Fruit fly (Drosophila melanogaster) whole organism, prepupa: ENCODE measurements around the gene CG14634.

Experiments used
- Blimp-1 ChIP-seq: fragments of 200-800 bp; sonication (Bioruptor generic); optimal IDR thresholded peaks from 3 replicates; lab custom pipeline; 2017; ENCODE audit warnings: missing biosample characterization, missing genetic modification characterization, mild to moderate bottlenecking, moderate library complexity, missing genetic modification reagents
- CG10631 ChIP-seq: fragments of 200-800 bp; sonication (Bioruptor generic); optimal IDR thresholded peaks from 2 replicates; lab custom pipeline; 2016; ENCODE audit warnings: missing biosample characterization, missing genetic modification characterization
- CG10669 ChIP-seq: fragments of 200-800 bp; sonication (Bioruptor generic); optimal IDR thresholded peaks from 3 replicates; lab custom pipeline; 2018; ENCODE audit warnings: missing biosample characterization, mild to moderate bottlenecking, missing genetic modification characterization, moderate library complexity
- CG11294 ChIP-seq: fragments of 200-800 bp; sonication (Bioruptor generic); IDR thresholded peaks from 2 replicates; pipeline ENCODE4 v1.3.6; 2022; ENCODE audit warnings: missing biosample characterization, missing genetic modification characterization
- CG11762 ChIP-seq: fragments of 200-800 bp; sonication (Bioruptor generic); optimal IDR thresholded peaks from 3 replicates; lab custom pipeline; 2016; ENCODE audit warnings: missing biosample characterization, missing genetic modification characterization; ENCODE audit not compliant: insufficient read depth
- CG11902 ChIP-seq: fragments of 200-800 bp; sonication (Bioruptor generic); optimal IDR thresholded peaks from 3 replicates; lab custom pipeline; 2016; ENCODE audit warnings: missing biosample characterization, missing genetic modification characterization
- CG15336 ChIP-seq: fragments of 200-800 bp; sonication (Bioruptor generic); IDR thresholded peaks from 2 replicates; pipeline ENCODE4 v1.3.6; 2022; ENCODE audit warnings: missing biosample characterization, missing genetic modification characterization
- CG1621 ChIP-seq: fragments of 200-800 bp; sonication (Bioruptor generic); optimal IDR thresholded peaks from 3 replicates; lab custom pipeline; 2018; ENCODE audit warnings: missing biosample characterization, mild to moderate bottlenecking, missing genetic modification characterization
- CG3032 ChIP-seq: fragments of 200-800 bp; optimal IDR thresholded peaks from 2 replicates; lab custom pipeline; 2019; ENCODE audit warnings: missing biosample characterization, mild to moderate bottlenecking, missing genetic modification characterization, moderate library complexity
- CG31627 ChIP-seq: fragments of 200-800 bp; sonication (Bioruptor generic); optimal IDR thresholded peaks from 3 replicates; lab custom pipeline; 2016; ENCODE audit warnings: missing biosample characterization, missing genetic modification characterization
- CG32006 ChIP-seq: fragments of 200-800 bp; sonication (Bioruptor generic); optimal IDR thresholded peaks from 3 replicates; lab custom pipeline; 2017; ENCODE audit warnings: missing biosample characterization, mild to moderate bottlenecking, missing genetic modification characterization
- CG34406 ChIP-seq: fragments of 200-800 bp; sonication (Bioruptor generic); optimal IDR thresholded peaks from 3 replicates; lab custom pipeline; 2016; ENCODE audit warnings: missing biosample characterization, missing genetic modification characterization
- CG4318 ChIP-seq: fragments of 200-800 bp; sonication (Bioruptor generic); optimal IDR thresholded peaks from 3 replicates; lab custom pipeline; 2017; ENCODE audit warnings: missing biosample characterization, mild to moderate bottlenecking, missing genetic modification characterization
- CG6792 ChIP-seq: fragments of 200-800 bp; sonication (Bioruptor generic); optimal IDR thresholded peaks from 3 replicates; lab custom pipeline; 2016; ENCODE audit warnings: missing biosample characterization, missing genetic modification characterization
- CG6808 ChIP-seq: fragments of 200-800 bp; sonication (Bioruptor generic); optimal IDR thresholded peaks from 3 replicates; lab custom pipeline; 2017; ENCODE audit warnings: missing biosample characterization, missing genetic modification characterization, mild to moderate bottlenecking, moderate library complexity, missing genetic modification reagents
- CG6854 ChIP-seq: fragments of 200-800 bp; sonication (Bioruptor generic); optimal IDR thresholded peaks from 2 replicates; lab custom pipeline; 2017; ENCODE audit warnings: missing biosample characterization, mild to moderate bottlenecking, missing genetic modification characterization
- CG8119 ChIP-seq: fragments of 200-800 bp; sonication (Bioruptor generic); IDR thresholded peaks from 3 replicates; pipeline ENCODE4 v1.3.6; 2022; ENCODE audit warnings: missing biosample characterization, missing genetic modification characterization
- CG8319 ChIP-seq: fragments of 200-800 bp; sonication (Bioruptor generic); optimal IDR thresholded peaks from 3 replicates; lab custom pipeline; 2016; ENCODE audit warnings: missing biosample characterization, missing genetic modification characterization
- CG8632 ChIP-seq: fragments of 200-800 bp; sonication (Bioruptor generic); optimal IDR thresholded peaks from 3 replicates; lab custom pipeline; 2016; ENCODE audit warnings: missing biosample characterization, missing genetic modification characterization
- CG9139 ChIP-seq: fragments of 200-800 bp; sonication (Bioruptor generic); optimal IDR thresholded peaks from 3 replicates; lab custom pipeline; 2017; ENCODE audit warnings: missing biosample characterization, mild to moderate bottlenecking, missing genetic modification characterization
- Eip75B ChIP-seq: fragments of 200-800 bp; sonication (Bioruptor generic); optimal IDR thresholded peaks from 3 replicates; lab custom pipeline; 2016; ENCODE audit warnings: missing biosample characterization, missing genetic modification characterization
- Eip93F ChIP-seq: fragments of 200-800 bp; sonication (Bioruptor generic); optimal IDR thresholded peaks from 2 replicates; lab custom pipeline; 2016; ENCODE audit warnings: missing biosample characterization, mild to moderate bottlenecking, missing genetic modification characterization
- Ets21C ChIP-seq: fragments of 200-800 bp; sonication (Bioruptor generic); optimal IDR thresholded peaks from 3 replicates; lab custom pipeline; 2016; ENCODE audit warnings: missing biosample characterization, missing genetic modification characterization
- Ets96B ChIP-seq: fragments of 200-800 bp; optimal IDR thresholded peaks from 2 replicates; lab custom pipeline; 2019; ENCODE audit warnings: missing biosample characterization, mild to moderate bottlenecking, missing genetic modification characterization, moderate library complexity
- Gug ChIP-seq: fragments of 200-800 bp; sonication (Bioruptor generic); IDR thresholded peaks from 2 replicates; pipeline ENCODE4 v1.3.6; 2022; ENCODE audit warnings: missing biosample characterization, missing genetic modification characterization
- Hr38 ChIP-seq: sonication (Bioruptor generic); optimal IDR thresholded peaks from 2 replicates; lab custom pipeline; 2016; ENCODE audit warnings: missing biosample characterization, missing genetic modification characterization
- Hr39 ChIP-seq: fragments of 200-800 bp; sonication (Bioruptor generic); optimal IDR thresholded peaks from 2 replicates; lab custom pipeline; 2016; ENCODE audit warnings: missing biosample characterization, missing genetic modification characterization
- Hr4 ChIP-seq: fragments of 200-800 bp; sonication (Bioruptor generic); optimal IDR thresholded peaks from 3 replicates; lab custom pipeline; 2016; ENCODE audit warnings: missing biosample characterization, missing genetic modification characterization
- Lpt ChIP-seq: fragments of 200-800 bp; sonication (Bioruptor generic); optimal IDR thresholded peaks from 3 replicates; lab custom pipeline; 2016; ENCODE audit warnings: missing biosample characterization, missing genetic modification characterization
- Met ChIP-seq: fragments of 200-800 bp; sonication (Bioruptor generic); optimal IDR thresholded peaks from 3 replicates; lab custom pipeline; 2016; ENCODE audit warnings: missing biosample characterization, missing genetic modification characterization
- OdsH ChIP-seq: fragments of 200-800 bp; sonication (Bioruptor generic); optimal IDR thresholded peaks from 3 replicates; lab custom pipeline; 2016; ENCODE audit warnings: missing biosample characterization, missing genetic modification characterization
- Sox102F ChIP-seq: fragments of 200-800 bp; sonication (Bioruptor generic); optimal IDR thresholded peaks from 2 replicates; lab custom pipeline; 2016; ENCODE audit warnings: missing biosample characterization, mild to moderate bottlenecking, missing genetic modification characterization
- Sox15 ChIP-seq: fragments of 200-800 bp; sonication (Bioruptor generic); optimal IDR thresholded peaks from 3 replicates; lab custom pipeline; 2016; ENCODE audit warnings: missing biosample characterization, missing genetic modification characterization
- achi ChIP-seq: fragments of 200-800 bp; sonication (Bioruptor generic); optimal IDR thresholded peaks from 3 replicates; lab custom pipeline; 2016; ENCODE audit warnings: missing biosample characterization, missing genetic modification characterization
- acj6 ChIP-seq: fragments of 200-800 bp; sonication (Bioruptor generic); optimal IDR thresholded peaks from 3 replicates; lab custom pipeline; 2016; ENCODE audit warnings: missing biosample characterization, missing genetic modification characterization
- cyc ChIP-seq: fragments of 200-800 bp; sonication (Bioruptor generic); optimal IDR thresholded peaks from 3 replicates; lab custom pipeline; 2016; ENCODE audit warnings: missing biosample characterization, missing genetic modification characterization
- dac ChIP-seq: fragments of 200-800 bp; sonication (Bioruptor generic); optimal IDR thresholded peaks from 2 replicates; lab custom pipeline; 2017; ENCODE audit warnings: missing biosample characterization, mild to moderate bottlenecking, missing genetic modification characterization
- dsx ChIP-seq: fragments of 200-800 bp; optimal IDR thresholded peaks from 3 replicates; lab custom pipeline; 2019; ENCODE audit warnings: missing biosample characterization, mild to moderate bottlenecking, missing genetic modification characterization, moderate library complexity; ENCODE audit not compliant: poor library complexity, severe bottlenecking
- eg ChIP-seq: fragments of 200-800 bp; sonication (Bioruptor generic); IDR thresholded peaks from 3 replicates; pipeline ENCODE4 v1.3.6; 2022; ENCODE audit warnings: missing biosample characterization, missing genetic modification characterization
- esn ChIP-seq: fragments of 200-800 bp; sonication (Bioruptor generic); optimal IDR thresholded peaks from 2 replicates; lab custom pipeline; 2016; ENCODE audit warnings: missing biosample characterization, mild to moderate bottlenecking, missing genetic modification characterization, moderate library complexity
- fd59A ChIP-seq: fragments of 200-800 bp; sonication (Bioruptor generic); optimal IDR thresholded peaks from 2 replicates; lab custom pipeline; 2017; ENCODE audit warnings: missing biosample characterization, mild to moderate bottlenecking, missing genetic modification characterization, missing genetic modification reagents
- fd85E ChIP-seq: fragments of 200-800 bp; sonication (Bioruptor generic); optimal IDR thresholded peaks from 3 replicates; lab custom pipeline; 2016; ENCODE audit warnings: missing biosample characterization, missing genetic modification characterization
- lz ChIP-seq: fragments of 200-800 bp; sonication (Bioruptor generic); optimal IDR thresholded peaks from 3 replicates; lab custom pipeline; 2016; ENCODE audit warnings: missing biosample characterization, missing genetic modification characterization
- net ChIP-seq: fragments of 200-800 bp; sonication (Bioruptor generic); optimal IDR thresholded peaks from 3 replicates; lab custom pipeline; 2016; ENCODE audit warnings: missing biosample characterization, missing genetic modification characterization
- pdm3 ChIP-seq: fragments of 200-800 bp; sonication (Bioruptor generic); optimal IDR thresholded peaks from 3 replicates; lab custom pipeline; 2016; ENCODE audit warnings: missing biosample characterization, missing genetic modification characterization
- salr ChIP-seq, 2 experiments: fragments of 200-800 bp; sonication (Bioruptor generic); optimal IDR thresholded peaks; 3 replicates each; lab custom pipeline; 2016 to 2018; ENCODE audit warnings: missing biosample characterization in 2 of 2, missing genetic modification characterization in 2 of 2, mild to moderate bottlenecking in 1 of 2
- spab ChIP-seq: fragments of 200-800 bp; sonication (Bioruptor generic); optimal IDR thresholded peaks from 2 replicates; lab custom pipeline; 2017; ENCODE audit warnings: missing biosample characterization, mild to moderate bottlenecking, missing genetic modification characterization, missing genetic modification reagents
- ss ChIP-seq, 2 experiments: fragments of 200-800 bp; sonication (Bioruptor generic); optimal IDR thresholded peaks; 2 replicates in 1 of 2; 3 replicates in 1 of 2; lab custom pipeline; 2017 to 2018; ENCODE audit warnings: mild to moderate bottlenecking in 2 of 2, missing biosample characterization in 2 of 2, missing genetic modification characterization in 2 of 2, moderate library complexity in 1 of 2
- svp ChIP-seq: fragments of 200-800 bp; sonication (Bioruptor generic); peaks from one replicate; lab custom pipeline; 2016; ENCODE audit warnings: missing biosample characterization, missing genetic modification characterization
- topi ChIP-seq: fragments of 200-800 bp; sonication (Bioruptor generic); optimal IDR thresholded peaks from 3 replicates; lab custom pipeline; 2016; ENCODE audit warnings: missing biosample characterization, missing genetic modification characterization
- vri ChIP-seq: fragments of 200-800 bp; sonication (Bioruptor generic); optimal IDR thresholded peaks from 3 replicates; lab custom pipeline; 2016; ENCODE audit warnings: missing biosample characterization, mild to moderate bottlenecking, missing genetic modification characterization

CG14634 gene

dm6 chrX:900725-901345 is 38.4 kb downstream of the CG14634 start:
- TF ChIP-seq CG9139 (peak; percentile 77), CG3032 (tag; lab: Kevin White, UChicago) (peak; percentile 85), CG31627 (peak; percentile 95), CG8319 (GFP tag; lab: Kevin White, UChicago) (peak; percentile 88), CG6854 (GFP tag; lab: Kevin White, UChicago) (peak; percentile 71), Ets96B (tag; lab: Kevin White, UChicago) (peak; percentile 89), Hr4 (GFP tag; lab: Kevin White, UChicago) (peak; percentile 95), CG11762 (GFP tag; lab: Kevin White, UChicago) (peak; percentile 87), topi (GFP tag; lab: Kevin White, UChicago) (peak; percentile 95), Ets21C (peak; percentile 91), CG4318 (GFP tag; lab: Kevin White, UChicago) (peak; percentile 87), vri (GFP tag; lab: Kevin White, UChicago) (peak; percentile 84), Sox102F (peak; percentile 95), CG6792 (GFP tag; lab: Kevin White, UChicago) (peak; percentile 93), CG10631 (GFP tag; lab: Kevin White, UChicago) (peak; percentile 89), Eip93F (GFP tag; lab: Kevin White, UChicago) (peak; percentile 68), cyc (GFP tag; lab: Kevin White, UChicago) (peak; percentile 95), esn (GFP tag; lab: Kevin White, UChicago) (peak; percentile 94), fd85E (GFP tag; lab: Kevin White, UChicago) (peak; percentile 75), Met (GFP tag; lab: Kevin White, UChicago) (peak; percentile 94), Blimp-1 (GFP tag; lab: Kevin White, UChicago) (peak; percentile 66), CG10669 (GFP tag; lab: Kevin White, UChicago) (peak; percentile 92), fd59A (peak; percentile 88), dac (GFP tag; lab: Kevin White, UChicago) (peak; percentile 92), CG8119 (GFP tag; lab: Robert Waterston, UW) (peak; percentile 92), dsx (GFP tag; lab: Kevin White, UChicago) (peak; percentile 85), salr (GFP tag; optimal IDR thresholded peaks at IDR 0.05; lab: Kevin White, UChicago) (peak; percentile 70 to 88), CG11902 (peak; percentile 91), Sox15 (GFP tag; lab: Kevin White, UChicago) (peak; percentile 91), spab (peak; percentile 83), eg (GFP tag; lab: Robert Waterston, UW) (peak; percentile 96), Lpt (GFP tag; lab: Kevin White, UChicago) (peak; percentile 91), achi (GFP tag; lab: Kevin White, UChicago) (peak; percentile 91), CG34406 (GFP tag; lab: Kevin White, UChicago) (peak; percentile 84), CG1621 (tag; lab: Kevin White, UChicago) (peak; percentile 91), CG6808 (GFP tag; lab: Kevin White, UChicago) (peak; percentile 83), svp (peak; percentile 95), Hr38 (GFP tag; lab: Kevin White, UChicago) (no peak), CG11294 (GFP tag; lab: Robert Waterston, UW) (peak; percentile 89), Hr39 (peak; percentile 95), lz (GFP tag; lab: Kevin White, UChicago) (peak; percentile 95), net (peak; percentile 90), CG15336 (peak; percentile 94), pdm3 (GFP tag; lab: Kevin White, UChicago) (peak; percentile 96), CG8632 (peak; percentile 88), OdsH (GFP tag; lab: Kevin White, UChicago) (peak; percentile 93), CG32006 (GFP tag; lab: Kevin White, UChicago) (peak; percentile 93), Gug (peak; percentile 92), Eip75B (GFP tag; lab: Kevin White, UChicago) (peak; percentile 93), acj6 (GFP tag; lab: Kevin White, UChicago) (peak; percentile 94), ss (GFP tag; optimal IDR thresholded peaks at IDR 0.05; lab: Kevin White, UChicago) (peak; percentile 79 to 91)
